Fruit fly (Drosophila melanogaster) whole organism, embryonic: ENCODE measurements around the gene Cpr76Bc.

Source experiments
- Awh ChIP-seq: fragments of 200-800 bp; sonication (Bioruptor generic); IDR thresholded peaks from 2 replicates; pipeline ENCODE4, ENCODE4 v1.3.6; 2022; ENCODE audit warnings: missing biosample characterization, missing genetic modification characterization
- CG10462 ChIP-seq: fragments of 200-800 bp; sonication (Bioruptor generic); optimal IDR thresholded peaks from 2 replicates; lab custom pipeline; 2016; ENCODE audit warnings: missing biosample characterization, missing genetic modification characterization
- CG11093 ChIP-seq: fragments of 200-800 bp; sonication (Bioruptor generic); IDR thresholded peaks from 3 replicates; pipeline ENCODE4 v1.3.6; 2022; ENCODE audit warnings: missing biosample characterization, missing genetic modification characterization
- CG11247 ChIP-seq: fragments of 200-800 bp; sonication (Bioruptor generic); IDR thresholded peaks from 2 replicates; pipeline ENCODE4 v1.3.6; 2022; ENCODE audit warnings: missing biosample characterization, missing genetic modification characterization
- CG12071 ChIP-seq: fragments of 200-800 bp; sonication (Bioruptor generic); optimal IDR thresholded peaks from 3 replicates; lab custom pipeline; 2018; ENCODE audit warnings: missing biosample characterization, mild to moderate bottlenecking, missing genetic modification characterization
- CG13287 ChIP-seq: fragments of 200-800 bp; sonication (Bioruptor generic); IDR thresholded peaks from 2 replicates; pipeline ENCODE4 v1.3.6; 2022; ENCODE audit warnings: missing biosample characterization, missing genetic modification characterization; ENCODE audit not compliant: partially characterized antibody
- CG14710 ChIP-seq: fragments of 200-800 bp; sonication (Bioruptor generic); optimal IDR thresholded peaks from 3 replicates; lab custom pipeline; 2019; ENCODE audit warnings: missing biosample characterization, mild to moderate bottlenecking, missing genetic modification characterization, moderate library complexity
- CG14860 ChIP-seq: fragments of 200-800 bp; sonication (Bioruptor generic); IDR thresholded peaks from 3 replicates; pipeline ENCODE4 v1.3.6; 2022; ENCODE audit warnings: missing biosample characterization, missing genetic modification characterization; ENCODE audit not compliant: partially characterized antibody
- CG15011 ChIP-seq: fragments of 200-800 bp; sonication (Bioruptor generic); optimal IDR thresholded peaks from 3 replicates; lab custom pipeline; 2018; ENCODE audit warnings: missing biosample characterization, mild to moderate bottlenecking, missing genetic modification characterization
- CG1603 ChIP-seq: fragments of 200-800 bp; sonication (Bioruptor generic); optimal IDR thresholded peaks from 2 replicates; lab custom pipeline; 2019; ENCODE audit warnings: missing biosample characterization, mild to moderate bottlenecking, missing genetic modification characterization, moderate library complexity
- CG17912 ChIP-seq: fragments of 200-800 bp; sonication (Bioruptor generic); optimal IDR thresholded peaks from 2 replicates; lab custom pipeline; 2018; ENCODE audit warnings: missing biosample characterization, mild to moderate bottlenecking, missing genetic modification characterization
- CG18619 ChIP-seq: fragments of 200-800 bp; sonication (Bioruptor generic); optimal IDR thresholded peaks from 3 replicates; lab custom pipeline; 2017; ENCODE audit warnings: missing biosample characterization, mild to moderate bottlenecking, missing genetic modification characterization
- CG2199 ChIP-seq: fragments of 200-800 bp; sonication (Bioruptor generic); IDR thresholded peaks from 3 replicates; pipeline ENCODE4 v1.3.6; 2022; ENCODE audit warnings: missing biosample characterization, missing genetic modification characterization
- CG31441 ChIP-seq: fragments of 200-800 bp; sonication (Bioruptor generic); IDR thresholded peaks from 2 replicates; pipeline ENCODE4 v1.3.6; 2022; ENCODE audit warnings: missing biosample characterization, missing genetic modification characterization
- CG34376 ChIP-seq: fragments of 200-800 bp; sonication (Bioruptor generic); optimal IDR thresholded peaks from 2 replicates; lab custom pipeline; 2018; ENCODE audit warnings: missing biosample characterization, mild to moderate bottlenecking, missing genetic modification characterization
- CG3995 ChIP-seq: fragments of 200-800 bp; sonication (Bioruptor generic); optimal IDR thresholded peaks from 3 replicates; lab custom pipeline; 2016; ENCODE audit warnings: missing biosample characterization, missing genetic modification characterization
- CG4328 ChIP-seq: fragments of 200-800 bp; sonication (Bioruptor generic); optimal IDR thresholded peaks from 3 replicates; lab custom pipeline; 2017; ENCODE audit warnings: missing biosample characterization, missing genetic modification reagents, missing genetic modification characterization
- CG6791 ChIP-seq: fragments of 200-800 bp; sonication (Bioruptor generic); IDR thresholded peaks from 3 replicates; pipeline ENCODE4 v1.3.6; 2022; ENCODE audit warnings: missing biosample characterization, missing genetic modification characterization; ENCODE audit not compliant: partially characterized antibody
- CG6854 ChIP-seq: fragments of 200-800 bp; sonication (Bioruptor generic); optimal IDR thresholded peaks from 3 replicates; lab custom pipeline; 2017; ENCODE audit warnings: missing biosample characterization, mild to moderate bottlenecking, missing genetic modification characterization
- CG8924 ChIP-seq: fragments of 200-800 bp; optimal IDR thresholded peaks from 3 replicates; lab custom pipeline; 2019; ENCODE audit warnings: missing biosample characterization, mild to moderate bottlenecking, missing genetic modification characterization, moderate library complexity
- CG8944 ChIP-seq: fragments of 200-800 bp; sonication (Bioruptor generic); optimal IDR thresholded peaks from 3 replicates; lab custom pipeline; 2016; ENCODE audit warnings: missing biosample characterization, missing genetic modification characterization
- Deaf1 ChIP-seq: fragments of 200-800 bp; optimal IDR thresholded peaks from 3 replicates; lab custom pipeline; 2019; ENCODE audit warnings: missing biosample characterization, mild to moderate bottlenecking, missing genetic modification characterization, moderate library complexity
- Dip2 ChIP-seq: fragments of 200-800 bp; sonication (Bioruptor generic); IDR thresholded peaks from 2 replicates; pipeline ENCODE4 v1.3.6; 2022; ENCODE audit warnings: missing biosample characterization, missing genetic modification characterization
- Eip74EF ChIP-seq, 2 experiments: fragments of 200-800 bp in 1 of 2; fragments of >200 bp in 1 of 2; sonication (Bioruptor generic) in 1 of 2; optimal IDR thresholded peaks; 2 replicates each; lab custom pipeline; 2017 to 2019; ENCODE audit warnings: missing biosample characterization in 2 of 2, missing genetic modification characterization in 2 of 2, mild to moderate bottlenecking in 1 of 2, moderate library complexity in 1 of 2
- HLH3B ChIP-seq: fragments of 200-800 bp; sonication (Bioruptor generic); IDR thresholded peaks from 2 replicates; pipeline ENCODE4 v1.3.6; 2022; ENCODE audit warnings: missing biosample characterization, missing genetic modification characterization
- HmgZ ChIP-seq: fragments of 200-800 bp; sonication (Bioruptor generic); optimal IDR thresholded peaks from 2 replicates; lab custom pipeline; 2018; ENCODE audit warnings: missing biosample characterization, mild to moderate bottlenecking, missing genetic modification characterization
- Hmx ChIP-seq: fragments of 200-800 bp; sonication (Bioruptor generic); optimal IDR thresholded peaks from 2 replicates; lab custom pipeline; 2016; ENCODE audit warnings: missing biosample characterization, missing genetic modification characterization
- Lhr ChIP-seq: fragments of 200-800 bp; sonication (Bioruptor generic); optimal IDR thresholded peaks from 3 replicates; lab custom pipeline; 2017; ENCODE audit warnings: mild to moderate bottlenecking, missing biosample characterization, missing genetic modification reagents, missing genetic modification characterization
- Nf-YB ChIP-seq: fragments of 200-800 bp; sonication (Bioruptor generic); optimal IDR thresholded peaks from 3 replicates; lab custom pipeline; 2019; ENCODE audit warnings: missing biosample characterization, mild to moderate bottlenecking, missing genetic modification characterization, moderate library complexity
- Rfx ChIP-seq: fragments of 200-800 bp; sonication (Bioruptor generic); IDR thresholded peaks from 2 replicates; pipeline ENCODE4 v1.3.6; 2022; ENCODE audit warnings: missing biosample characterization, missing genetic modification characterization
- Rx ChIP-seq: fragments of 200-800 bp; sonication (Bioruptor generic); IDR thresholded peaks from 2 replicates; pipeline ENCODE4 v1.3.6; 2022; ENCODE audit warnings: missing biosample characterization, missing genetic modification characterization
- Scr ChIP-seq: fragments of 200-800 bp; sonication (Bioruptor generic); IDR thresholded peaks from 2 replicates; pipeline ENCODE4 v1.3.6; 2022; ENCODE audit warnings: missing biosample characterization, missing genetic modification characterization; ENCODE audit not compliant: partially characterized antibody
- Sin3A ChIP-seq: fragments of >200 bp; optimal IDR thresholded peaks from 2 replicates; lab custom pipeline; 2018
- Stat92E ChIP-seq, 3 experiments: fragments of >200 bp in 2 of 3; fragments of 200-800 bp in 1 of 3; sonication (Bioruptor generic) in 1 of 3; optimal IDR thresholded peaks; 2 replicates each; lab custom pipeline; 2017 to 2019; ENCODE audit warnings: missing biosample characterization in 3 of 3, missing genetic modification characterization in 3 of 3, mild to moderate bottlenecking in 1 of 3, moderate library complexity in 1 of 3
- Tbp ChIP-seq: fragments of >200 bp; optimal IDR thresholded peaks from 2 replicates; lab custom pipeline; 2018; ENCODE audit warnings: missing biosample characterization, missing genetic modification characterization
- ap ChIP-seq: fragments of 200-800 bp; sonication (Bioruptor generic); IDR thresholded peaks from 2 replicates; pipeline ENCODE4 v1.3.6; 2022; ENCODE audit warnings: missing biosample characterization, missing genetic modification characterization
- bab2 ChIP-seq: fragments of 200-800 bp; sonication (Bioruptor generic); optimal IDR thresholded peaks from 2 replicates; lab custom pipeline; 2016; ENCODE audit warnings: missing biosample characterization, missing genetic modification characterization
- cad ChIP-seq: fragments of >200 bp; optimal IDR thresholded peaks from 2 replicates; lab custom pipeline; 2017; ENCODE audit warnings: missing biosample characterization, missing genetic modification characterization
- cg ChIP-seq: fragments of 200-800 bp; sonication (Bioruptor generic); optimal IDR thresholded peaks from 3 replicates; lab custom pipeline; 2019; ENCODE audit warnings: missing biosample characterization, mild to moderate bottlenecking, missing genetic modification characterization, moderate library complexity
- ci ChIP-seq: fragments of 200-800 bp; sonication (Bioruptor generic); IDR thresholded peaks from 3 replicates; pipeline ENCODE4 v1.3.6; 2022; ENCODE audit warnings: missing biosample characterization, missing genetic modification characterization
- dysf ChIP-seq: fragments of 200-800 bp; sonication (Bioruptor generic); IDR thresholded peaks from 3 replicates; pipeline ENCODE4 v1.3.6; 2022; ENCODE audit warnings: missing biosample characterization, missing genetic modification characterization
- en ChIP-seq: fragments of 200-800 bp; sonication (Bioruptor generic); optimal IDR thresholded peaks from 2 replicates; lab custom pipeline; 2016; ENCODE audit warnings: missing biosample characterization, missing genetic modification characterization
- fd64A ChIP-seq: fragments of 200-800 bp; sonication (Bioruptor generic); optimal IDR thresholded peaks from 3 replicates; lab custom pipeline; 2018; ENCODE audit warnings: missing biosample characterization, mild to moderate bottlenecking, missing genetic modification characterization
- her ChIP-seq: fragments of 200-800 bp; sonication (Bioruptor generic); optimal IDR thresholded peaks from 2 replicates; lab custom pipeline; 2016; ENCODE audit warnings: missing biosample characterization, missing genetic modification characterization
- pan ChIP-seq, 4 experiments: fragments of >200 bp in 3 of 4; fragments of 200-800 bp in 1 of 4; sonication (Bioruptor generic) in 1 of 4; optimal IDR thresholded peaks in 3 of 4; IDR thresholded peaks in 1 of 4; 2 replicates each; pipeline versions ENCODE4 v1.3.6 to Lab custom; 2017 to 2022; ENCODE audit warnings: missing biosample characterization in 2 of 4, missing genetic modification characterization in 2 of 4, mixed read lengths in 1 of 4
- run ChIP-seq: fragments of 200-800 bp; sonication (Bioruptor generic); optimal IDR thresholded peaks from 3 replicates; lab custom pipeline; 2018; ENCODE audit warnings: missing biosample characterization, mild to moderate bottlenecking, missing genetic modification characterization
- schlank ChIP-seq: fragments of 200-800 bp; sonication (Bioruptor generic); optimal IDR thresholded peaks from 2 replicates; lab custom pipeline; 2018; ENCODE audit warnings: missing biosample characterization, mild to moderate bottlenecking, missing genetic modification characterization
- slp2 ChIP-seq: fragments of 200-800 bp; sonication (Bioruptor generic); optimal IDR thresholded peaks from 2 replicates; lab custom pipeline; 2016; ENCODE audit warnings: missing biosample characterization, missing genetic modification characterization
- ttk ChIP-seq: fragments of 200-800 bp; sonication (Bioruptor generic); IDR thresholded peaks from 2 replicates; pipeline ENCODE4 v2.1.2; 2022; ENCODE audit warnings: missing biosample characterization, missing genetic modification characterization
- zf30C ChIP-seq: fragments of 200-800 bp; sonication (Bioruptor generic); optimal IDR thresholded peaks from 3 replicates; lab custom pipeline; 2018; ENCODE audit warnings: missing biosample characterization, mild to moderate bottlenecking, missing genetic modification characterization

Gene Cpr76Bc

DNA sequence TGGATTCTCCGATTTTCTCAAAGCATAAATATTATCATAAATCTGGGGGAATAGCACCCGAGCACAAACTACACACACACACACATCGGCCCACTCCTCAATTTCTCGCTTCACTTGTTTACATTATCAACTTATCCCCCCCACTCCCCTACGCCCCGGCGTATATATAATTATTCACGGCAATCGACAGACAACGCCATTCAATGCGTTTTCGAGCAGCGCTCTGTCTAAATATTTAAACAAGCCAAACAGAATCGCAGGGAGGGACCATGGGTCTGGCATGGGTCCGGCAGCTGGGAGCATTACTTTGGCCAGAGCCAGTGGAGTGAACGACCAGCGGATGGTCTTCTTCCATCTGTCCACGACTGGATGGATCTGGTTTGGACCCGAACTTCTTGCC lies 54.9 kb downstream of the Cpr76Bc start (continued):
- TF ChIP-seq CG34376 (GFP tag; lab: Kevin White, UChicago) (no peak), CG31441 (GFP tag; lab: Robert Waterston, UW) (no peak), cg (GFP tag; lab: Kevin White, UChicago) (peak; percentile 40), Eip74EF (GFP tag; optimal IDR thresholded peaks at IDR 0.05; lab: Kevin White, UChicago) (peak in 1 of 2 experiments; percentile 35), CG1603 (tag; lab: Kevin White, UChicago) (peak; percentile 73), CG17912 (GFP tag; lab: Kevin White, UChicago) (peak; percentile 32), ttk (GFP tag; lab: Robert Waterston, UW) (no peak), pan (optimal IDR thresholded peaks at IDR 0.05; lab: Kevin White, UChicago) (no peak), pan (GFP tag; optimal IDR thresholded peaks at IDR 0.05 in 1 of 2, IDR thresholded peaks at IDR 0.05 in 1 of 2) (no peak), CG6791 (no peak), CG11093 (GFP tag; lab: Robert Waterston, UW) (no peak), CG8924 (peak; percentile 21), CG14860 (GFP tag; lab: Robert Waterston, UW) (no peak), CG18619 (GFP tag; lab: Kevin White, UChicago) (peak; percentile 24), Scr (GFP tag; lab: Robert Waterston, UW) (no peak), CG3995 (GFP tag; lab: Kevin White, UChicago) (no peak), Stat92E (GFP tag; optimal IDR thresholded peaks at IDR 0.05; lab: Kevin White, UChicago) (peak in 1 of 3 experiments; percentile 11), HLH3B (GFP tag; lab: Robert Waterston, UW) (no peak), her (GFP tag; lab: Kevin White, UChicago) (no peak), Rfx (GFP tag; lab: Robert Waterston, UW) (peak; percentile 18; the same call in 1 of the 2 replicates), CG2199 (0 out of 3 replicates have a peak, but pooled peaks have one; percentile 76), dysf (no peak), CG13287 (no peak), Awh (GFP tag; lab: Robert Waterston, UW) (0 out of 2 replicates have a peak, but pooled peaks have one; percentile 40), ap (GFP tag; lab: Robert Waterston, UW) (no peak), Dip2 (GFP tag; lab: Robert Waterston, UW) (no peak), run (tag; lab: Kevin White, UChicago) (no peak), Rx (no peak), CG15011 (GFP tag; lab: Kevin White, UChicago) (no peak), CG6854 (GFP tag; lab: Kevin White, UChicago) (peak; percentile 16), en (GFP tag; lab: Kevin White, UChicago) (no peak), bab2 (GFP tag; lab: Kevin White, UChicago) (peak; percentile 66), HmgZ (tag; lab: Kevin White, UChicago) (no peak), CG8944 (GFP tag; lab: Kevin White, UChicago) (no peak), schlank (no peak), slp2 (peak; percentile 1), CG4328 (GFP tag; lab: Kevin White, UChicago) (peak; percentile 52), Deaf1 (peak; percentile 8), CG14710 (peak; percentile 21), zf30C (GFP tag; lab: Kevin White, UChicago) (no peak), CG12071 (GFP tag; lab: Kevin White, UChicago) (peak; percentile 66), cad (GFP tag; lab: Kevin White, UChicago) (no peak), Tbp (GFP tag; lab: Kevin White, UChicago) (no peak), ci (GFP tag; lab: Robert Waterston, UW) (peak; percentile 71; the same call in 2 of the 3 replicates), CG11247 (GFP tag; lab: Robert Waterston, UW) (no peak), CG10462 (GFP tag; lab: Kevin White, UChicago) (no peak), Sin3A (lab: Kevin White, UChicago) (no peak), Nf-YB (peak; percentile 28), fd64A (GFP tag; lab: Kevin White, UChicago) (peak; percentile 86), Hmx (no peak), Lhr (GFP tag; lab: Kevin White, UChicago) (peak; percentile 18)
